Fruit fly (Drosophila melanogaster): ENCODE results near the gene Sap-r.
A peak's percentile ranks its signal among the peaks of the same experiment; 100 is the strongest.

Gene Sap-r

dm6 chr3R:30912402-30912801 lies 23.5 kb upstream of the Sap-r start, which contains the start of gene Ptx1 (continued):
- TF ChIP-seq CG7556 (GFP tag; optimal IDR thresholded peaks at IDR 0.05) (no peak), pros (GFP tag; optimal IDR thresholded peaks at IDR 0.05) (peak; percentile 37), yki (optimal IDR thresholded peaks at IDR 0.05) (peak; percentile 74), twi (tag; optimal IDR thresholded peaks at IDR 0.05) (peak; percentile 58), Dip3 (GFP tag; optimal IDR thresholded peaks at IDR 0.05) (no peak), sd (tag; optimal IDR thresholded peaks at IDR 0.05) (peak; percentile 88), CG17328 (GFP tag; IDR thresholded peaks at IDR 0.05) (0 out of 2 replicates have a peak, but pooled peaks have one; percentile 17), CG13287 (GFP tag; IDR thresholded peaks at IDR 0.05; ENCODE audit: partially characterized antibody) (peak; percentile 65), z (GFP tag; IDR thresholded peaks at IDR 0.05) (0 out of 3 replicates have a peak, but pooled peaks have one; percentile 47), CG1529 (GFP tag; optimal IDR thresholded peaks at IDR 0.05) (no peak), tin (GFP tag; optimal IDR thresholded peaks at IDR 0.05) (peak; percentile 2), lab (GFP tag; optimal IDR thresholded peaks at IDR 0.05) (peak; percentile 63), prd (optimal IDR thresholded peaks at IDR 0.05) (no peak), prd (GFP tag; IDR thresholded peaks at IDR 0.05) (peak; percentile 36; the same call in 1 of the 3 replicates), GATAe (GFP tag; conservative IDR thresholded peaks at IDR 0.05) (peak; percentile 96), Atf6 (GFP tag; IDR thresholded peaks at IDR 0.05) (0 out of 2 replicates have a peak, but pooled peaks have one; percentile 30), ato (GFP tag; IDR thresholded peaks at IDR 0.05; ENCODE audit: partially characterized antibody) (no peak), Med (GFP tag) (peak; percentile 78), slbo (GFP tag; IDR thresholded peaks at IDR 0.05) (peak; percentile 4; the same call in 1 of the 2 replicates), Dbx (GFP tag; IDR thresholded peaks at IDR 0.05) (peak; percentile 50; the same call in 2 of the 3 replicates), sob (GFP tag; IDR thresholded peaks at IDR 0.05) (0 out of 2 replicates have a peak, but pooled peaks have one; percentile 26), CG12071 (GFP tag; optimal IDR thresholded peaks at IDR 0.05) (peak; percentile 34), CG34224 (GFP tag; IDR thresholded peaks at IDR 0.05; ENCODE audit: partially characterized antibody) (peak; percentile 63; the same call in 1 of the 3 replicates), Opbp (GFP tag; IDR thresholded peaks at IDR 0.05; ENCODE audit: partially characterized antibody) (peak; percentile 62; the same call in 2 of the 3 replicates), D (optimal IDR thresholded peaks at IDR 0.05) (peak; percentile 58), D (GFP tag; optimal IDR thresholded peaks at IDR 0.05) (peak; percentile 45), CG12155 (GFP tag; optimal IDR thresholded peaks at IDR 0.05) (peak; percentile 100), sens (GFP tag) (peak; percentile 63), chn (GFP tag; optimal IDR thresholded peaks at IDR 0.05) (peak; percentile 46), bbx (GFP tag; IDR thresholded peaks at IDR 0.05; ENCODE audit: partially characterized antibody) (no peak), CG8478 (optimal IDR thresholded peaks at IDR 0.05) (peak; percentile 99), abd-A (tag; optimal IDR thresholded peaks at IDR 0.05) (peak; percentile 16), emc (GFP tag; optimal IDR thresholded peaks at IDR 0.05) (no peak), CG1832 (GFP tag; optimal IDR thresholded peaks at IDR 0.05) (peak; percentile 100), Atf-2 (GFP tag; optimal IDR thresholded peaks at IDR 0.05) (no peak), phol (tag; optimal IDR thresholded peaks at IDR 0.05) (peak; percentile 88), tx (GFP tag; optimal IDR thresholded peaks at IDR 0.05) (no peak), CG14441 (GFP tag; IDR thresholded peaks at IDR 0.05) (peak; percentile 35; the same call in 1 of the 2 replicates), zf30C (GFP tag; optimal IDR thresholded peaks at IDR 0.05) (peak; percentile 2), CG11093 (GFP tag; IDR thresholded peaks at IDR 0.05) (no peak), CG4730 (GFP tag; IDR thresholded peaks at IDR 0.05) (no peak), Bgb (GFP tag; IDR thresholded peaks at IDR 0.05; ENCODE audit: partially characterized antibody) (peak; percentile 55), CoRest (tag; optimal IDR thresholded peaks at IDR 0.05) (peak; percentile 79), CG16813 (GFP tag; IDR thresholded peaks at IDR 0.05; ENCODE audit: partially characterized antibody) (peak; percentile 40; the same call in 1 of the 3 replicates), Chrac-16 (GFP tag; optimal IDR thresholded peaks at IDR 0.05) (peak; percentile 2), D19B (GFP tag; optimal IDR thresholded peaks at IDR 0.05) (no peak), sr (GFP tag; IDR thresholded peaks at IDR 0.05) (0 out of 3 replicates have a peak, but pooled peaks have one; percentile 51), kni (GFP tag; optimal IDR thresholded peaks at IDR 0.05) (peak; percentile 5), CG11695 (GFP tag; IDR thresholded peaks at IDR 0.05) (0 out of 3 replicates have a peak, but pooled peaks have one; percentile 36), CG4854 (GFP tag; optimal IDR thresholded peaks at IDR 0.05) (no peak), CG15479 (GFP tag; optimal IDR thresholded peaks at IDR 0.05) (peak; percentile 52)
